Fruit fly (Drosophila melanogaster): ENCODE results near the gene PH4alphaEFB.

Gene PH4alphaEFB

dm6 chr3R:30465775-30466494 is at the start of gene PH4alphaEFB:
Gene PH4alphaEFB (plus strand): TSS chr3R:30466050.
- TF ChIP-seq dsx (GFP tag; optimal IDR thresholded peaks at IDR 0.05; ENCODE audit: poor library complexity, severe bottlenecking) (peak; percentile 62), CG6854 (GFP tag; optimal IDR thresholded peaks at IDR 0.05) (peak; percentile 11), CG6163 (GFP tag; IDR thresholded peaks at IDR 0.05) (peak; percentile 11; the same call in 1 of the 3 replicates), fd59A (GFP tag; optimal IDR thresholded peaks at IDR 0.05) (no peak), Eip78C (GFP tag) (peak; percentile 62), fkh (GFP tag; optimal IDR thresholded peaks at IDR 0.05) (peak; percentile 49), CG9139 (GFP tag; optimal IDR thresholded peaks at IDR 0.05) (peak; percentile 41), ss (GFP tag; optimal IDR thresholded peaks at IDR 0.05) (peak; percentile 30 to 49), Sox14 (GFP tag; optimal IDR thresholded peaks at IDR 0.05) (peak; percentile 37), CG10631 (GFP tag; optimal IDR thresholded peaks at IDR 0.05) (no peak), fd85E (GFP tag; optimal IDR thresholded peaks at IDR 0.05) (peak; percentile 15), OdsH (GFP tag; optimal IDR thresholded peaks at IDR 0.05) (no peak)

- TF ChIP-seq CG34406 (GFP tag; optimal IDR thresholded peaks at IDR 0.05) (no peak), CG3919 (GFP tag; optimal IDR thresholded peaks at IDR 0.05) (no peak), fd85E (GFP tag; optimal IDR thresholded peaks at IDR 0.05) (no peak), CG7368 (GFP tag; optimal IDR thresholded peaks at IDR 0.05) (no peak), Hr38 (GFP tag; optimal IDR thresholded peaks at IDR 0.05) (no peak), CG9139 (GFP tag; optimal IDR thresholded peaks at IDR 0.05) (no peak)
Observed at dm6 chr3R:30416765-30417274, 49.0 kb upstream of the PH4alphaEFB start.

- TF ChIP-seq dsx (GFP tag; optimal IDR thresholded peaks at IDR 0.05; ENCODE audit: poor library complexity, severe bottlenecking) (no peak), CG10669 (GFP tag; optimal IDR thresholded peaks at IDR 0.05) (no peak), CG8632 (GFP tag; optimal IDR thresholded peaks at IDR 0.05) (no peak), CG6276 (GFP tag; optimal IDR thresholded peaks at IDR 0.05) (no peak), CG9139 (GFP tag; optimal IDR thresholded peaks at IDR 0.05) (no peak), svp (GFP tag) (peak; percentile 83)
Observed at dm6 chr3R:30419216-30419615, 46.6 kb upstream of the PH4alphaEFB start.

dm6 chr3R:30422871-30423270 is 43.0 kb upstream of the PH4alphaEFB start, which contains the start of the genes CG2217 and CG42740:
Gene CG2217 (minus strand): TSS chr3R:30422971.
Gene CG42740 (minus strand): TSS chr3R:30422971.
- TF ChIP-seq Sox14 (GFP tag; optimal IDR thresholded peaks at IDR 0.05) (no peak), fd85E (GFP tag; optimal IDR thresholded peaks at IDR 0.05) (no peak), lz (GFP tag; optimal IDR thresholded peaks at IDR 0.05) (no peak), fd59A (GFP tag; optimal IDR thresholded peaks at IDR 0.05) (no peak), Eip93F (GFP tag; optimal IDR thresholded peaks at IDR 0.05) (no peak), fkh (GFP tag; optimal IDR thresholded peaks at IDR 0.05) (no peak), Lpt (GFP tag; optimal IDR thresholded peaks at IDR 0.05) (no peak), Hr38 (GFP tag; optimal IDR thresholded peaks at IDR 0.05) (no peak), dac (GFP tag; optimal IDR thresholded peaks at IDR 0.05) (no peak), CG6276 (GFP tag; optimal IDR thresholded peaks at IDR 0.05) (no peak), CG11762 (GFP tag; optimal IDR thresholded peaks at IDR 0.05; ENCODE audit: insufficient read depth) (no peak)

- TF ChIP-seq cyc (GFP tag; optimal IDR thresholded peaks at IDR 0.05) (no peak), fd85E (GFP tag; optimal IDR thresholded peaks at IDR 0.05) (no peak), Ets21C (GFP tag; optimal IDR thresholded peaks at IDR 0.05) (no peak), CG16779 (tag; optimal IDR thresholded peaks at IDR 0.05) (no peak), fd59A (GFP tag; optimal IDR thresholded peaks at IDR 0.05) (no peak), topi (GFP tag; optimal IDR thresholded peaks at IDR 0.05) (peak; percentile 9), acj6 (GFP tag; optimal IDR thresholded peaks at IDR 0.05) (no peak), CG6163 (GFP tag; IDR thresholded peaks at IDR 0.05) (0 out of 3 replicates have a peak, but pooled peaks have one; percentile 17), net (GFP tag; optimal IDR thresholded peaks at IDR 0.05) (no peak), Met (GFP tag; optimal IDR thresholded peaks at IDR 0.05) (no peak), esn (GFP tag; optimal IDR thresholded peaks at IDR 0.05) (peak; percentile 7), CG8632 (GFP tag; optimal IDR thresholded peaks at IDR 0.05) (no peak), Eip78C (GFP tag) (peak; percentile 60), Ets96B (tag; optimal IDR thresholded peaks at IDR 0.05) (no peak), CG3919 (GFP tag; optimal IDR thresholded peaks at IDR 0.05) (no peak), lz (GFP tag; optimal IDR thresholded peaks at IDR 0.05) (peak; percentile 2), vri (GFP tag; optimal IDR thresholded peaks at IDR 0.05) (no peak), OdsH (GFP tag; optimal IDR thresholded peaks at IDR 0.05) (no peak)
Observed at dm6 chr3R:30423695-30424094, 42.2 kb upstream of the PH4alphaEFB start, which contains the start of the genes CG15535 and mRpS18C. Gene CG15535 (minus strand): TSS chr3R:30423929. Gene mRpS18C (plus strand): TSS chr3R:30423974.

All from whole organism, prepupa.